Fruit fly (Drosophila melanogaster): ENCODE results near the gene tey.
A peak's percentile ranks its signal among the peaks of the same experiment; 100 is the strongest.

- peak; percentile 99 for TF ChIP-seq zfh2 (GFP tag; optimal IDR thresholded peaks at IDR 0.05)
- no peak for TF ChIP-seq Trl (optimal IDR thresholded peaks at IDR 0.05)
- TF ChIP-seq Trl (GFP tag; optimal IDR thresholded peaks at IDR 0.05), result peak; percentile 98
- peak; percentile 97 for TF ChIP-seq Elba2 (GFP tag; optimal IDR thresholded peaks at IDR 0.05)
- no peak for TF ChIP-seq CG1832 (GFP tag; optimal IDR thresholded peaks at IDR 0.05)
- TF ChIP-seq CG3163 (GFP tag; optimal IDR thresholded peaks at IDR 0.05), result peak; percentile 85
- peak; percentile 98 for TF ChIP-seq Spps (tag; optimal IDR thresholded peaks at IDR 0.05)
- TF ChIP-seq CG9817 (tag; optimal IDR thresholded peaks at IDR 0.05), result peak; percentile 99
- TF ChIP-seq CTCF (GFP tag; optimal IDR thresholded peaks at IDR 0.05), result peak; percentile 77
- peak; percentile 88 for TF ChIP-seq Adf1 (GFP tag; IDR thresholded peaks at IDR 0.05)
- TF ChIP-seq CG7786 (GFP tag; optimal IDR thresholded peaks at IDR 0.05), result peak; percentile 97
- peak; percentile 100 for TF ChIP-seq CG10543 (GFP tag; optimal IDR thresholded peaks at IDR 0.05)
- TF ChIP-seq CG13775 (GFP tag; optimal IDR thresholded peaks at IDR 0.05), result peak; percentile 100
- TF ChIP-seq lov (optimal IDR thresholded peaks at IDR 0.05), result no peak
- TF ChIP-seq lov (GFP tag; IDR thresholded peaks at IDR 0.05), result peak; percentile 95
- TF ChIP-seq ab (GFP tag; optimal IDR thresholded peaks at IDR 0.05), result peak; percentile 96
These were observed 51.7 kb downstream of the tey start, which contains the start of the genes Lon and PIG-F for dm6 chr3L:19612172-19612571.
